Fruit fly (Drosophila melanogaster) whole organism, prepupa: ENCODE results near the gene rdx.

Source experiments
- CG1621 ChIP-seq: fragments of 200-800 bp; sonication (Bioruptor generic); optimal IDR thresholded peaks from 3 replicates; lab custom pipeline; 2018; ENCODE audit warnings: missing biosample characterization, mild to moderate bottlenecking, missing genetic modification characterization
- CG16779 ChIP-seq: fragments of 200-800 bp; sonication (Bioruptor generic); optimal IDR thresholded peaks from 3 replicates; lab custom pipeline; 2017; ENCODE audit warnings: missing biosample characterization, mild to moderate bottlenecking, missing genetic modification characterization
- CG3032 ChIP-seq: fragments of 200-800 bp; optimal IDR thresholded peaks from 2 replicates; lab custom pipeline; 2019; ENCODE audit warnings: missing biosample characterization, mild to moderate bottlenecking, missing genetic modification characterization, moderate library complexity
- CG31627 ChIP-seq: fragments of 200-800 bp; sonication (Bioruptor generic); optimal IDR thresholded peaks from 3 replicates; lab custom pipeline; 2016; ENCODE audit warnings: missing biosample characterization, missing genetic modification characterization
- CG3919 ChIP-seq: fragments of 200-800 bp; sonication (Bioruptor generic); optimal IDR thresholded peaks from 3 replicates; lab custom pipeline; 2016; ENCODE audit warnings: missing biosample characterization, missing genetic modification characterization
- Ets21C ChIP-seq: fragments of 200-800 bp; sonication (Bioruptor generic); optimal IDR thresholded peaks from 3 replicates; lab custom pipeline; 2016; ENCODE audit warnings: missing biosample characterization, missing genetic modification characterization
- Met ChIP-seq: fragments of 200-800 bp; sonication (Bioruptor generic); optimal IDR thresholded peaks from 3 replicates; lab custom pipeline; 2016; ENCODE audit warnings: missing biosample characterization, missing genetic modification characterization
- Sox102F ChIP-seq: fragments of 200-800 bp; sonication (Bioruptor generic); optimal IDR thresholded peaks from 2 replicates; lab custom pipeline; 2016; ENCODE audit warnings: missing biosample characterization, mild to moderate bottlenecking, missing genetic modification characterization
- Sox14 ChIP-seq: fragments of 200-800 bp; sonication (Bioruptor generic); optimal IDR thresholded peaks from 3 replicates; lab custom pipeline; 2016; ENCODE audit warnings: missing biosample characterization, missing genetic modification characterization
- cyc ChIP-seq: fragments of 200-800 bp; sonication (Bioruptor generic); optimal IDR thresholded peaks from 3 replicates; lab custom pipeline; 2016; ENCODE audit warnings: missing biosample characterization, missing genetic modification characterization
- dsx ChIP-seq: fragments of 200-800 bp; optimal IDR thresholded peaks from 3 replicates; lab custom pipeline; 2019; ENCODE audit warnings: missing biosample characterization, mild to moderate bottlenecking, missing genetic modification characterization, moderate library complexity; ENCODE audit not compliant: poor library complexity, severe bottlenecking
- pdm3 ChIP-seq: fragments of 200-800 bp; sonication (Bioruptor generic); optimal IDR thresholded peaks from 3 replicates; lab custom pipeline; 2016; ENCODE audit warnings: missing biosample characterization, missing genetic modification characterization

dm6 chr3R:14018430-14018786 lies 13.4 kb downstream of the rdx start:
- TF ChIP-seq Ets21C (no peak), Met (GFP tag; lab: Kevin White, UChicago) (no peak), CG31627 (GFP tag; lab: Kevin White, UChicago) (no peak), dsx (GFP tag; lab: Kevin White, UChicago) (no peak), CG1621 (no peak), cyc (GFP tag; lab: Kevin White, UChicago) (no peak), pdm3 (GFP tag; lab: Kevin White, UChicago) (no peak), CG3032 (no peak), CG16779 (tag; lab: Kevin White, UChicago) (no peak), Sox102F (GFP tag; lab: Kevin White, UChicago) (no peak), Sox14 (GFP tag; lab: Kevin White, UChicago) (no peak), CG3919 (no peak)
